Worm (Caenorhabditis elegans) whole organism, mixed stage, embryonic: Measurements from ENCODE around the gene trxr-2.

Experiments
- blmp-1 ChIP-seq: fragments of 150-350 bp; optimal IDR thresholded peaks from 2 replicates; lab custom pipeline; 2014; ENCODE audit warnings: missing biosample characterization, missing genetic modification characterization
- hlh-1 ChIP-seq: fragments of 150-350 bp; optimal IDR thresholded peaks from 2 replicates; lab custom pipeline; 2014; ENCODE audit warnings: missing biosample characterization, missing genetic modification reagents, missing genetic modification characterization
- lin-13 ChIP-seq: fragments of 150-350 bp; optimal IDR thresholded peaks from 2 replicates; lab custom pipeline; 2014; ENCODE audit warnings: missing biosample characterization, missing genetic modification characterization
- lin-32 ChIP-seq: fragments of 200-800 bp; sonication (Bioruptor generic); optimal IDR thresholded peaks from 2 replicates; lab custom pipeline; 2018; ENCODE audit warnings: mild to moderate bottlenecking, missing genetic modification characterization, missing compliant biosample characterization
- mls-2 ChIP-seq: sonication (generic microtip); optimal IDR thresholded peaks from 2 replicates; lab custom pipeline; 2016; ENCODE audit warnings: mild to moderate bottlenecking, missing genetic modification characterization, moderate library complexity, missing compliant biosample characterization
- nhr-28 ChIP-seq: fragments of 150-350 bp; optimal IDR thresholded peaks from 2 replicates; lab custom pipeline; 2014; ENCODE audit warnings: missing biosample characterization, missing genetic modification characterization
- pha-4 ChIP-seq: fragments of 150-350 bp; optimal IDR thresholded peaks from 2 replicates; lab custom pipeline; 2018; ENCODE audit warnings: missing biosample characterization, missing genetic modification reagents, missing genetic modification characterization
- snpc-4 ChIP-seq: fragments of 150-350 bp; optimal IDR thresholded peaks from 2 replicates; lab custom pipeline; 2014; ENCODE audit warnings: missing biosample characterization, missing genetic modification characterization
- unc-39 ChIP-seq: fragments of 150-350 bp; optimal IDR thresholded peaks from 2 replicates; lab custom pipeline; 2014; ENCODE audit warnings: missing biosample characterization, missing genetic modification characterization
- unc-62 ChIP-seq: fragments of 150-350 bp; optimal IDR thresholded peaks from 2 replicates; lab custom pipeline; 2014; ENCODE audit warnings: missing biosample characterization, missing genetic modification reagents, missing genetic modification characterization

ce11 chrIII:8888956-8889355, 24.6 kb upstream of the trxr-2 start, which contains the start of gene ZK637.14:
- TF ChIP-seq hlh-1 (no peak), lin-13 (tag; lab: Kevin White, UChicago) (peak; percentile 25), unc-62 (no peak), blmp-1 (tag; lab: Kevin White, UChicago) (no peak), nhr-28 (tag; lab: Kevin White, UChicago) (no peak), pha-4 (tag; lab: Kevin White, UChicago) (peak; percentile 56), unc-39 (tag; lab: Kevin White, UChicago) (no peak), snpc-4 (no peak), mls-2 (tag; lab: Kevin White, UChicago) (no peak), lin-32 (no peak)
